Fruit fly (Drosophila melanogaster) whole organism, adult: Measurements from ENCODE around the gene beta4GalT7.

Source experiments
- CG11617 ChIP-seq: fragments of 200-800 bp; sonication (Bioruptor generic); optimal IDR thresholded peaks from 2 replicates; lab custom pipeline; 2017; ENCODE audit warnings: mild to moderate bottlenecking, missing biosample characterization, missing genetic modification reagents, missing genetic modification characterization
- CG12768 ChIP-seq: fragments of 200-800 bp; sonication (Bioruptor generic); optimal IDR thresholded peaks from 2 replicates; lab custom pipeline; 2017; ENCODE audit warnings: missing biosample characterization, missing genetic modification characterization, mild to moderate bottlenecking, moderate library complexity, missing genetic modification reagents
- CG33017 ChIP-seq: fragments of 200-800 bp; sonication (Bioruptor generic); optimal IDR thresholded peaks from 2 replicates; lab custom pipeline; 2018; ENCODE audit warnings: missing biosample characterization, mild to moderate bottlenecking, missing genetic modification characterization, moderate library complexity
- CG7101 ChIP-seq: fragments of 200-800 bp; sonication (Bioruptor generic); optimal IDR thresholded peaks from 2 replicates; lab custom pipeline; 2018; ENCODE audit warnings: missing biosample characterization, mild to moderate bottlenecking, missing genetic modification characterization, moderate library complexity
- Crg-1 ChIP-seq: fragments of 200-800 bp; sonication (Bioruptor generic); optimal IDR thresholded peaks from 2 replicates; lab custom pipeline; 2016; ENCODE audit warnings: missing biosample characterization, missing genetic modification characterization
- Mnt ChIP-seq: fragments of 200-800 bp; sonication (Bioruptor generic); optimal IDR thresholded peaks from 2 replicates; lab custom pipeline; 2016; ENCODE audit warnings: missing biosample characterization, mild to moderate bottlenecking, missing genetic modification characterization
- kay ChIP-seq: fragments of 200-800 bp; sonication (Bioruptor generic); peaks from one replicate; lab custom pipeline; 2016; ENCODE audit warnings: missing biosample characterization, missing genetic modification characterization, borderline replicate concordance
- ovo ChIP-seq: fragments of 200-800 bp; sonication (Bioruptor generic); optimal IDR thresholded peaks from 2 replicates; lab custom pipeline; 2016; ENCODE audit warnings: missing biosample characterization, missing genetic modification characterization
- tj ChIP-seq: fragments of 200-800 bp; sonication (Bioruptor generic); optimal IDR thresholded peaks from 3 replicates; lab custom pipeline; 2017; ENCODE audit warnings: missing biosample characterization, mild to moderate bottlenecking, missing genetic modification characterization, moderate library complexity
- toe ChIP-seq: fragments of 200-800 bp; sonication (Bioruptor generic); optimal IDR thresholded peaks from 2 replicates; lab custom pipeline; 2016; ENCODE audit warnings: missing biosample characterization, missing genetic modification characterization

DNA sequence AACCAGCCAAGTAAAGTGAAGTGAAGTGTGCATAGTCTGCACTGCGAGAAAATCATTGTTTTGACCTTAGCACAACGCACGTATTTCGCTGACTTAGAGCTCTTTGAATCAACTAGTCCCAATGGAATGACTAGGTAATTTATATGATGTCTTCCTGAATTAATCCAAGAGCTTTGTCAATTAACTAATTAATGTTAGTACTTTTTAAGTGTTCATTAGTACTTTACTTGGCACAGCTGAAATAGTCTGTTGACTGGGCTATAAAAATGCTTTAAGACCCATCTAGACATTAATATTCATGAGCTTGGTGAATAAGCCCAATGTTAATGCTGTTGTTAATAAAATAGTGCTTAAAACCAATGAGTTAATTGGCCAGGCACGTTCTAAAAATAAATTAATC lies 46.9 kb upstream of the beta4GalT7 start:
- TF ChIP-seq CG12768 (GFP tag; lab: Kevin White, UChicago) (no peak), CG11617 (GFP tag; lab: Kevin White, UChicago) (no peak), tj (no peak), Mnt (no peak), kay (GFP tag; lab: Kevin White, UChicago) (no peak), Crg-1 (no peak), CG33017 (tag; lab: Kevin White, UChicago) (no peak), CG7101 (tag; lab: Kevin White, UChicago) (no peak), toe (GFP tag; lab: Kevin White, UChicago) (no peak), ovo (GFP tag; lab: Kevin White, UChicago) (no peak)
